Fruit fly (Drosophila melanogaster) whole organism, embryonic: ENCODE data around the gene flip.
A peak's percentile ranks its signal among the peaks of the same experiment; 100 is the strongest.

ENCODE experiments used
- CG10654 ChIP-seq: fragments of 200-800 bp; sonication (Bioruptor generic); optimal IDR thresholded peaks from 2 replicates; lab custom pipeline; 2016; ENCODE audit warnings: missing biosample characterization, missing genetic modification characterization
- CG11560 ChIP-seq: fragments of 200-800 bp; sonication (Bioruptor generic); IDR thresholded peaks from 3 replicates; pipeline ENCODE4 v1.3.6; 2022; ENCODE audit warnings: missing biosample characterization, missing genetic modification characterization
- CG12769 ChIP-seq: fragments of 200-800 bp; sonication (Bioruptor generic); optimal IDR thresholded peaks from 2 replicates; lab custom pipeline; 2019; ENCODE audit warnings: missing biosample characterization, mild to moderate bottlenecking, missing genetic modification characterization, moderate library complexity
- CG15479 ChIP-seq: fragments of 200-800 bp; sonication (Bioruptor generic); optimal IDR thresholded peaks from 3 replicates; lab custom pipeline; 2019; ENCODE audit warnings: missing biosample characterization, mild to moderate bottlenecking, missing genetic modification characterization, moderate library complexity
- CG1792 ChIP-seq: fragments of 200-800 bp; sonication (Bioruptor generic); optimal IDR thresholded peaks from 2 replicates; lab custom pipeline; 2016; ENCODE audit warnings: missing biosample characterization, missing genetic modification characterization
- CG1832 ChIP-seq: fragments of 200-800 bp; sonication (Bioruptor generic); optimal IDR thresholded peaks from 2 replicates; lab custom pipeline; 2017; ENCODE audit warnings: missing biosample characterization, mild to moderate bottlenecking, missing genetic modification characterization, inconsistent platforms
- CG34422 ChIP-seq: fragments of 200-800 bp; sonication (Bioruptor generic); IDR thresholded peaks from 3 replicates; pipeline ENCODE4 v1.3.6; 2022; ENCODE audit warnings: missing biosample characterization, missing genetic modification characterization
- CG3995 ChIP-seq: fragments of 200-800 bp; sonication (Bioruptor generic); optimal IDR thresholded peaks from 3 replicates; lab custom pipeline; 2016; ENCODE audit warnings: missing biosample characterization, missing genetic modification characterization
- CG42726 ChIP-seq: fragments of 200-800 bp; sonication (Bioruptor generic); IDR thresholded peaks from 2 replicates; pipeline ENCODE4 v1.3.6; 2022; ENCODE audit warnings: missing biosample characterization, missing genetic modification characterization; ENCODE audit not compliant: partially characterized antibody
- CG43689 ChIP-seq: fragments of 200-800 bp; sonication (Bioruptor generic); IDR thresholded peaks from 2 replicates; pipeline ENCODE4 v1.3.6; 2022; ENCODE audit warnings: missing biosample characterization, missing genetic modification characterization
- CG4854 ChIP-seq: fragments of 200-800 bp; sonication (Bioruptor generic); optimal IDR thresholded peaks from 2 replicates; lab custom pipeline; 2016; ENCODE audit warnings: missing biosample characterization, missing genetic modification characterization, inconsistent platforms
- CG6272 ChIP-seq: fragments of 200-800 bp; sonication (Bioruptor generic); IDR thresholded peaks from 2 replicates; pipeline ENCODE4 v1.3.6; 2022; ENCODE audit warnings: missing biosample characterization, missing genetic modification characterization
- CG9215 ChIP-seq: fragments of 200-800 bp; sonication (Bioruptor generic); IDR thresholded peaks from 2 replicates; pipeline ENCODE4 v1.3.6; 2022; ENCODE audit warnings: missing biosample characterization, missing genetic modification characterization
- CG9817 ChIP-seq: fragments of 200-800 bp; sonication (Bioruptor generic); optimal IDR thresholded peaks from 2 replicates; lab custom pipeline; 2018; ENCODE audit warnings: missing biosample characterization, mild to moderate bottlenecking, missing genetic modification characterization, moderate library complexity
- CkIIα-i1 ChIP-seq: fragments of 200-800 bp; sonication (Bioruptor generic); IDR thresholded peaks from 2 replicates; pipeline ENCODE4 v1.3.6; 2022; ENCODE audit warnings: missing biosample characterization, missing genetic modification characterization
- CrebB ChIP-seq: fragments of 200-800 bp; sonication (Bioruptor generic); optimal IDR thresholded peaks from 3 replicates; lab custom pipeline; 2018; ENCODE audit warnings: missing biosample characterization, mild to moderate bottlenecking, missing genetic modification characterization
- D ChIP-seq, 2 experiments: fragments of 200-800 bp in 1 of 2; fragments of >200 bp in 1 of 2; sonication (Bioruptor generic) in 1 of 2; optimal IDR thresholded peaks; 2 replicates in 1 of 2; 3 replicates in 1 of 2; lab custom pipeline; 2017; ENCODE audit warnings: mild to moderate bottlenecking in 1 of 2, missing biosample characterization in 1 of 2, missing genetic modification characterization in 1 of 2, missing genetic modification reagents in 1 of 2
- Deaf1 ChIP-seq: fragments of 200-800 bp; optimal IDR thresholded peaks from 3 replicates; lab custom pipeline; 2019; ENCODE audit warnings: missing biosample characterization, mild to moderate bottlenecking, missing genetic modification characterization, moderate library complexity
- Dp ChIP-seq: fragments of 200-800 bp; sonication (Bioruptor generic); optimal IDR thresholded peaks from 2 replicates; lab custom pipeline; 2018; ENCODE audit warnings: missing biosample characterization, mild to moderate bottlenecking, missing genetic modification characterization, moderate library complexity
- E2f2 ChIP-seq: fragments of 200-800 bp; sonication (Bioruptor generic); IDR thresholded peaks from 2 replicates; pipeline ENCODE4 v1.3.6; 2022; ENCODE audit warnings: missing biosample characterization, missing genetic modification characterization
- H15 ChIP-seq: fragments of 200-800 bp; sonication (Bioruptor generic); IDR thresholded peaks from 3 replicates; pipeline ENCODE4 v1.3.6; 2022; ENCODE audit warnings: missing biosample characterization, missing genetic modification characterization
- Hr39 ChIP-seq: fragments of >200 bp; optimal IDR thresholded peaks from 2 replicates; lab custom pipeline; 2017
- Hsf ChIP-seq: fragments of 200-800 bp; sonication (Bioruptor generic); optimal IDR thresholded peaks from 3 replicates; lab custom pipeline; 2016; ENCODE audit warnings: missing biosample characterization, missing genetic modification characterization
- NC2α ChIP-seq: fragments of 200-800 bp; sonication (Bioruptor generic); optimal IDR thresholded peaks from 2 replicates; lab custom pipeline; 2016; ENCODE audit warnings: missing biosample characterization, missing genetic modification characterization
- Optix ChIP-seq: fragments of 200-800 bp; sonication (Bioruptor generic); IDR thresholded peaks from 3 replicates; pipeline ENCODE4 v1.3.6; 2022; ENCODE audit warnings: missing biosample characterization, missing genetic modification characterization
- Sox102F ChIP-seq: fragments of 200-800 bp; sonication (Bioruptor generic); optimal IDR thresholded peaks from 2 replicates; lab custom pipeline; 2018; ENCODE audit warnings: missing biosample characterization, mild to moderate bottlenecking, missing genetic modification characterization, moderate library complexity
- Sry-β ChIP-seq: fragments of 200-800 bp; sonication (Bioruptor generic); optimal IDR thresholded peaks from 2 replicates; lab custom pipeline; 2018; ENCODE audit warnings: missing biosample characterization, mild to moderate bottlenecking, missing genetic modification characterization, moderate library complexity
- Ssrp ChIP-seq: fragments of 200-800 bp; sonication (Bioruptor generic); optimal IDR thresholded peaks from 2 replicates; lab custom pipeline; 2018; ENCODE audit warnings: missing biosample characterization, mild to moderate bottlenecking, missing genetic modification characterization, moderate library complexity
- Taf1 ChIP-seq: fragments of 200-800 bp; sonication (Bioruptor generic); IDR thresholded peaks from 2 replicates; pipeline ENCODE4 v1.3.6; 2022; ENCODE audit warnings: missing biosample characterization, missing genetic modification characterization
- Usf ChIP-seq: fragments of 200-800 bp; sonication (Bioruptor generic); optimal IDR thresholded peaks from 2 replicates; lab custom pipeline; 2017; ENCODE audit warnings: missing genotype, missing biosample characterization, missing genetic modification characterization
- Xrp1 ChIP-seq: fragments of 200-800 bp; sonication (Bioruptor generic); IDR thresholded peaks from 2 replicates; pipeline ENCODE4 v1.3.6; 2022; ENCODE audit warnings: missing biosample characterization, missing genetic modification characterization
- abd-A ChIP-seq: fragments of 200-800 bp; sonication (Bioruptor generic); optimal IDR thresholded peaks from 3 replicates; lab custom pipeline; 2019; ENCODE audit warnings: missing biosample characterization, mild to moderate bottlenecking, missing genetic modification characterization, moderate library complexity
- bcd ChIP-seq: fragments of 200-800 bp; sonication (Bioruptor generic); optimal IDR thresholded peaks from 2 replicates; lab custom pipeline; 2017; ENCODE audit warnings: missing biosample characterization, mild to moderate bottlenecking, missing genetic modification characterization
- en ChIP-seq: fragments of 200-800 bp; sonication (Bioruptor generic); optimal IDR thresholded peaks from 2 replicates; lab custom pipeline; 2016; ENCODE audit warnings: missing biosample characterization, missing genetic modification characterization
- fd64A ChIP-seq: fragments of 200-800 bp; sonication (Bioruptor generic); optimal IDR thresholded peaks from 3 replicates; lab custom pipeline; 2018; ENCODE audit warnings: missing biosample characterization, mild to moderate bottlenecking, missing genetic modification characterization
- ftz-f1 ChIP-seq: fragments of 200-800 bp; sonication (Bioruptor generic); optimal IDR thresholded peaks from 2 replicates; lab custom pipeline; 2016; ENCODE audit warnings: missing biosample characterization, missing genetic modification characterization
- gce ChIP-seq: fragments of 200-800 bp; sonication (Bioruptor generic); IDR thresholded peaks from 3 replicates; pipeline ENCODE4 v1.3.6; 2022; ENCODE audit warnings: missing biosample characterization, missing genetic modification characterization
- gcm ChIP-seq: fragments of 200-800 bp; sonication (Bioruptor generic); optimal IDR thresholded peaks from 2 replicates; lab custom pipeline; 2019; ENCODE audit warnings: missing biosample characterization, mild to moderate bottlenecking, missing genetic modification characterization, moderate library complexity
- gem ChIP-seq: fragments of 200-800 bp; sonication (Bioruptor generic); optimal IDR thresholded peaks from 2 replicates; lab custom pipeline; 2019; ENCODE audit warnings: missing biosample characterization, mild to moderate bottlenecking, missing genetic modification characterization, moderate library complexity
- hb ChIP-seq: fragments of 200-800 bp; sonication (Bioruptor generic); IDR thresholded peaks from 3 replicates; pipeline ENCODE4 v1.3.6; 2022; ENCODE audit warnings: missing biosample characterization, missing genetic modification characterization; ENCODE audit not compliant: partially characterized antibody
- peb ChIP-seq: fragments of 200-800 bp; sonication (Bioruptor generic); IDR thresholded peaks from 2 replicates; pipeline ENCODE4 v1.3.6; 2022; ENCODE audit warnings: missing biosample characterization, missing genetic modification characterization
- pnt ChIP-seq: fragments of 200-800 bp; sonication (Bioruptor generic); optimal IDR thresholded peaks from 3 replicates; lab custom pipeline; 2016; ENCODE audit warnings: missing biosample characterization, missing genetic modification characterization
- pum ChIP-seq: fragments of 200-800 bp; sonication (Bioruptor generic); optimal IDR thresholded peaks from 2 replicates; lab custom pipeline; 2016; ENCODE audit warnings: missing biosample characterization, missing genetic modification characterization
- ro ChIP-seq: fragments of 200-800 bp; sonication (Bioruptor generic); IDR thresholded peaks from 2 replicates; pipeline ENCODE4 v1.3.6; 2022; ENCODE audit warnings: missing biosample characterization, missing genetic modification characterization
- row ChIP-seq: fragments of 200-800 bp; sonication (Bioruptor generic); IDR thresholded peaks from 3 replicates; pipeline ENCODE4 v1.3.6; 2022; ENCODE audit warnings: missing biosample characterization, missing genetic modification characterization
- salm ChIP-seq: fragments of 200-800 bp; sonication (Bioruptor generic); optimal IDR thresholded peaks from 2 replicates; lab custom pipeline; 2018; ENCODE audit warnings: missing biosample characterization, mild to moderate bottlenecking, missing genetic modification characterization
- sisA ChIP-seq: fragments of 200-800 bp; sonication (Bioruptor generic); IDR thresholded peaks from 2 replicates; pipeline ENCODE4 v1.3.6; 2022; ENCODE audit warnings: missing biosample characterization, missing genetic modification characterization
- ssp ChIP-seq: fragments of 200-800 bp; sonication (Bioruptor generic); IDR thresholded peaks from 2 replicates; pipeline ENCODE4 v1.3.6; 2022; ENCODE audit warnings: missing biosample characterization, missing genetic modification characterization
- tna ChIP-seq: fragments of 200-800 bp; sonication (Bioruptor generic); IDR thresholded peaks from 2 replicates; pipeline ENCODE4 v1.3.6; 2022; ENCODE audit warnings: missing biosample characterization, missing genetic modification characterization; ENCODE audit not compliant: partially characterized antibody
- twi ChIP-seq: fragments of 200-800 bp; optimal IDR thresholded peaks from 2 replicates; lab custom pipeline; 2019; ENCODE audit warnings: missing biosample characterization, mild to moderate bottlenecking, missing genetic modification characterization, moderate library complexity
- vvl ChIP-seq: fragments of 200-800 bp; sonication (Bioruptor generic); IDR thresholded peaks from 2 replicates; pipeline ENCODE4 v1.3.6; 2022; ENCODE audit warnings: missing biosample characterization, missing genetic modification characterization
- zfh1 ChIP-seq: fragments of 200-800 bp; sonication (Bioruptor generic); IDR thresholded peaks from 3 replicates; pipeline ENCODE4 v1.3.6; 2022; ENCODE audit warnings: missing biosample characterization, missing genetic modification characterization

Gene flip

dm6 chr3R:4229137-4229764, 48.5 kb downstream of the flip start, which contains the start of gene DhpD (continued):
- TF ChIP-seq CG9215 (GFP tag; lab: Robert Waterston, UW) = peak; percentile 69
- TF ChIP-seq D (optimal IDR thresholded peaks at IDR 0.05; lab: Kevin White, UChicago) = no peak
- TF ChIP-seq D (GFP tag; optimal IDR thresholded peaks at IDR 0.05; lab: Kevin White, UChicago) = peak; percentile 39
- TF ChIP-seq Dp (GFP tag; lab: Kevin White, UChicago) = peak; percentile 31
- peak; percentile 45 for TF ChIP-seq CG10654 (GFP tag; lab: Kevin White, UChicago)
- TF ChIP-seq CkIIα-i1 (GFP tag; lab: Robert Waterston, UW) = no peak
- TF ChIP-seq CG9817 = peak; percentile 75
- no peak for TF ChIP-seq gce
- TF ChIP-seq pum (GFP tag; lab: Kevin White, UChicago) = peak; percentile 36
- TF ChIP-seq fd64A = no peak
- TF ChIP-seq tna = peak; percentile 95
- peak; percentile 93 for TF ChIP-seq hb (GFP tag; lab: Robert Waterston, UW)
- peak; percentile 48 for TF ChIP-seq ssp (GFP tag; lab: Robert Waterston, UW)
- TF ChIP-seq Deaf1 (tag; lab: Kevin White, UChicago) = no peak
- peak; percentile 72 for TF ChIP-seq E2f2
- no peak for TF ChIP-seq CG1792 (GFP tag; lab: Kevin White, UChicago)
- peak; percentile 66; the same call in 1 of the 3 replicates for TF ChIP-seq H15 (GFP tag; lab: Robert Waterston, UW)
- TF ChIP-seq NC2α (GFP tag; lab: Kevin White, UChicago) = no peak
- 0 out of 2 replicates have a peak, but pooled peaks have one; percentile 17 for TF ChIP-seq peb (GFP tag; lab: Robert Waterston, UW)
- peak; percentile 14 for TF ChIP-seq pnt (GFP tag; lab: Kevin White, UChicago)
- TF ChIP-seq Taf1 (GFP tag; lab: Robert Waterston, UW) = 0 out of 2 replicates have a peak, but pooled peaks have one; percentile 56
- TF ChIP-seq bcd = peak; percentile 78
- no peak for TF ChIP-seq CG1832 (GFP tag; lab: Kevin White, UChicago)
- peak; percentile 62 for TF ChIP-seq Usf (GFP tag; lab: Kevin White, UChicago)
- peak; percentile 56; the same call in 1 of the 3 replicates for TF ChIP-seq CG11560 (tag; lab: Robert Waterston, UW)
- peak; percentile 53; the same call in 1 of the 3 replicates for TF ChIP-seq CG34422 (GFP tag; lab: Robert Waterston, UW)
- TF ChIP-seq Hr39 (lab: Kevin White, UChicago) = no peak
- peak; percentile 2 for TF ChIP-seq twi (tag; lab: Kevin White, UChicago)
- no peak for TF ChIP-seq CG15479 (GFP tag; lab: Kevin White, UChicago)
- TF ChIP-seq gem = no peak
- TF ChIP-seq CG6272 (GFP tag; lab: Robert Waterston, UW) = peak; percentile 67; the same call in 1 of the 2 replicates
- TF ChIP-seq Sry-β (GFP tag; lab: Kevin White, UChicago) = no peak
- peak; percentile 45 for TF ChIP-seq Ssrp (tag; lab: Kevin White, UChicago)
- TF ChIP-seq en (GFP tag; lab: Kevin White, UChicago) = no peak
- no peak for TF ChIP-seq CrebB (tag; lab: Kevin White, UChicago)
- no peak for TF ChIP-seq salm (tag; lab: Kevin White, UChicago)
- peak; percentile 77 for TF ChIP-seq CG12769 (tag; lab: Kevin White, UChicago)
- TF ChIP-seq ro (GFP tag; lab: Robert Waterston, UW) = no peak
- no peak for TF ChIP-seq Sox102F
- TF ChIP-seq, all 482 proteins: peak for 305

- TF ChIP-seq sisA (GFP tag; lab: Robert Waterston, UW) (no peak), Hsf (GFP tag; lab: Kevin White, UChicago) (no peak), CG43689 (GFP tag; lab: Robert Waterston, UW) (no peak), vvl (no peak), Optix (GFP tag; lab: Robert Waterston, UW) (no peak), CG42726 (GFP tag; lab: Robert Waterston, UW) (no peak), row (no peak), CG12769 (tag; lab: Kevin White, UChicago) (peak; percentile 0), CG3995 (GFP tag; lab: Kevin White, UChicago) (no peak), Xrp1 (GFP tag; lab: Robert Waterston, UW) (no peak), zfh1 (GFP tag; lab: Robert Waterston, UW) (no peak), gcm (GFP tag; lab: Kevin White, UChicago) (no peak), CG4854 (no peak), ftz-f1 (GFP tag; lab: Kevin White, UChicago) (peak; percentile 72), abd-A (tag; lab: Kevin White, UChicago) (no peak)
Observed at dm6 chr3R:4228426-4228825, 49.3 kb downstream of the flip start.
